Fruit fly (Drosophila melanogaster) S2 (cell line): ENCODE results near the gene CG44194.

Experiments used
- CG8478 ChIP-seq: fragments of >200 bp; optimal IDR thresholded peaks from 2 replicates; lab custom pipeline; 2018
- CTCF ChIP-seq, 2 experiments: fragments of >200 bp; optimal IDR thresholded peaks; 2 replicates each; lab custom pipeline; 2018

DNA sequence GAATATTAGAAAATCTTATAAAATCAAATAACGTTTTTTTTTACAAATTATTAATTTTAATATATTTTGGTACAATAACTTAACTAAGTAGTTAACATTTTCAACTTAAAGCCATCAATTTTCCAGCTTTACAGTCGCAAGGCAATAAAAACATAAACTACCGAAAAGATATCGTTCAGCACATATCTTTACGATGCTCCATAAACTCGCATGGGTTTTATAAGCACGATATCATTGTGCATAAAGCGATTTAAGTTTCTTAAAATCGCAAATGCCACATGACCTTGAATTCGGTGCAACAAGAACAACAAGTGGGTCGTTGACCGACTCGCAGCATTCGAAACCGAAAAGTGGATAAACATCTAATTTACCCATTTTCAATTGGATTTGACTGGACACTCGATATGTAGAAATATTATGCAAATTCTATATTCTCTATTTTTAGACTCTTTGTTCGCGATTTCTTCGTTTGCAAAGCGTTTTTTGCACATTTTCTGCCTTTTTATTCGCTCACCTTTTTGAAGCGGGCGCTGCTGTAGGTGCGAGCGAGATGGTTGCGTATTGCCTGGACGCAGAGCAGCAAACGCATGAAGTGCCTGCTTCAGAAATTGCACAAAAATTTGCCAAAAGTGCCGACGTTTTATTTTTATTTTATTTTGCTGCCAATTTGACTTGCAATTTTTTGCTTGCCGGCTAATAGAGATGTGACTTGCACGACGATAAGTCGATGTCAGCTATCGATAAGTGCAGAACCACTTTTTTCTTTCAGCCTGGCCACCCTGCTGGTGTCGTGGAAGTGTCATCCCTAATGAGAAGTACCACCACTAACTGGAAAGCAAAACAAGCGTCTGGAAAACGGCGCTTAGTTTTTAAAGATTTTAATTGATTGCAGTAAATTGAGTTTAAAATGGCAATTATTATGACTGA, 36.3 kb downstream of the CG44194 start, which contains the start of gene Spc25:
- TF ChIP-seq CG8478: no peak
- TF ChIP-seq CTCF (optimal IDR thresholded peaks at IDR 0.05; lab: Kevin White, UChicago): peak; percentile 0 to 17
